Worm (Caenorhabditis elegans) whole organism, L4 larva: Measurements from ENCODE around the gene ttr-27.

Experiments
- R02D3.7 ChIP-seq: fragments of 150-350 bp; sonication (generic microtip); optimal IDR thresholded peaks from 3 replicates; lab custom pipeline; 2014; ENCODE audit warnings: missing biosample characterization, missing genetic modification characterization
- Y48G9A.11 ChIP-seq: fragments of 200-800 bp; sonication (Bioruptor generic); IDR thresholded peaks from 2 replicates; pipeline ENCODE4 v1.3.6; 2022; ENCODE audit warnings: missing genetic modification reagents, missing genetic modification characterization, missing compliant biosample characterization
- ceh-62 ChIP-seq: sonication (generic microtip); optimal IDR thresholded peaks from 2 replicates; lab custom pipeline; 2017; ENCODE audit warnings: missing biosample characterization, missing genetic modification characterization
- ces-1 ChIP-seq: fragments of 150-350 bp; sonication (generic microtip); optimal IDR thresholded peaks from 4 replicates; lab custom pipeline; 2014; ENCODE audit warnings: missing biosample characterization, missing genetic modification reagents, missing genetic modification characterization
- dpl-1 ChIP-seq: fragments of 150-350 bp; optimal IDR thresholded peaks from 2 replicates; lab custom pipeline; 2014; ENCODE audit warnings: missing biosample characterization, missing genetic modification reagents, missing genetic modification characterization
- madf-5 ChIP-seq, 2 experiments: fragments of 200-800 bp; sonication (Bioruptor generic); IDR thresholded peaks; 2 replicates each; pipeline ENCODE4 v1.3.6; 2022; ENCODE audit warnings: missing compliant biosample characterization in 2 of 2, missing genetic modification characterization in 2 of 2
- mdt-29 ChIP-seq: fragments of 200-800 bp; sonication (Bioruptor generic); IDR thresholded peaks from 2 replicates; pipeline ENCODE4 v1.3.6; 2022; ENCODE audit warnings: missing genetic modification reagents, missing genetic modification characterization, missing compliant biosample characterization
- mxl-3 ChIP-seq: fragments of 200-800 bp; sonication (Bioruptor generic); optimal IDR thresholded peaks from 2 replicates; lab custom pipeline; 2018; ENCODE audit warnings: mild to moderate bottlenecking, missing genetic modification characterization, missing compliant biosample characterization
- nhr-237 ChIP-seq: sonication (generic microtip); optimal IDR thresholded peaks from 2 replicates; lab custom pipeline; 2017; ENCODE audit warnings: missing biosample characterization, missing genetic modification characterization
- skn-1 ChIP-seq: fragments of 150-350 bp; optimal IDR thresholded peaks from 2 replicates; lab custom pipeline; 2014; ENCODE audit warnings: missing biosample characterization, missing genetic modification characterization
- snpc-1.2 ChIP-seq: fragments of 200-800 bp; sonication (Bioruptor generic); IDR thresholded peaks from 2 replicates; pipeline ENCODE4 v1.3.6; 2022; ENCODE audit warnings: missing genetic modification reagents, missing genetic modification characterization, missing compliant biosample characterization
- snpc-4 ChIP-seq: fragments of 150-350 bp; optimal IDR thresholded peaks from 2 replicates; lab custom pipeline; 2014; ENCODE audit warnings: missing biosample characterization, missing genetic modification characterization
- spr-3 ChIP-seq: fragments of 200-800 bp; sonication (Bioruptor generic); optimal IDR thresholded peaks from 2 replicates; lab custom pipeline; 2018; ENCODE audit warnings: mild to moderate bottlenecking, missing genetic modification characterization, missing compliant biosample characterization
- ztf-7 ChIP-seq: fragments of 150-350 bp; optimal IDR thresholded peaks from 2 replicates; lab custom pipeline; 2014; ENCODE audit warnings: missing biosample characterization, missing genetic modification characterization

- no peak for TF ChIP-seq R02D3.7 (tag; lab: Kevin White, UChicago)
- TF ChIP-seq snpc-4 (tag; lab: Kevin White, UChicago) = no peak
- no peak for TF ChIP-seq skn-1 (tag; lab: Kevin White, UChicago)
- no peak for TF ChIP-seq snpc-1.2 (GFP tag; lab: Robert Waterston, UW)
- no peak for TF ChIP-seq nhr-237
- no peak for TF ChIP-seq dpl-1 (GFP tag; lab: Kevin White, UChicago)
- TF ChIP-seq ces-1 (GFP tag; lab: Kevin White, UChicago) = no peak
- TF ChIP-seq mdt-29 (GFP tag; lab: Robert Waterston, UW) = no peak
- TF ChIP-seq Y48G9A.11 (GFP tag; lab: Robert Waterston, UW) = no peak
- TF ChIP-seq mxl-3 (GFP tag; lab: Kevin White, UChicago) = no peak
- no peak for TF ChIP-seq spr-3
- TF ChIP-seq ceh-62 = no peak
- TF ChIP-seq madf-5 (GFP tag; IDR thresholded peaks at IDR 0.05; lab: Robert Waterston, UW) = no peak
- TF ChIP-seq ztf-7 (tag; lab: Kevin White, UChicago) = no peak
Measured at ce11 chrV:12905074-12905473, 1.2 kb upstream of the ttr-27 start, which contains the start of gene ttr-28.
